Fruit fly (Drosophila melanogaster) whole organism, embryonic: ENCODE results near the gene LSm7.

Experiments
- ATbp ChIP-seq: fragments of 200-800 bp; sonication (Bioruptor generic); optimal IDR thresholded peaks from 2 replicates; lab custom pipeline; 2017; ENCODE audit warnings: missing biosample characterization, mild to moderate bottlenecking, missing genetic modification characterization, missing genetic modification reagents
- Ada2b ChIP-seq: fragments of 200-800 bp; sonication (Bioruptor generic); IDR thresholded peaks from 2 replicates; pipeline ENCODE4 v1.3.6; 2022; ENCODE audit warnings: missing biosample characterization, missing genetic modification characterization
- BEAF-32 ChIP-seq: fragments of 200-800 bp; sonication (Bioruptor generic); optimal IDR thresholded peaks from 3 replicates; lab custom pipeline; 2017; ENCODE audit warnings: missing biosample characterization, missing genetic modification characterization, mild to moderate bottlenecking, moderate library complexity, missing genetic modification reagents
- Bteb2 ChIP-seq: fragments of 200-800 bp; sonication (Bioruptor generic); optimal IDR thresholded peaks from 2 replicates; lab custom pipeline; 2016; ENCODE audit warnings: missing biosample characterization, missing genetic modification characterization
- CG11560 ChIP-seq: fragments of 200-800 bp; sonication (Bioruptor generic); IDR thresholded peaks from 3 replicates; pipeline ENCODE4 v1.3.6; 2022; ENCODE audit warnings: missing biosample characterization, missing genetic modification characterization
- CG12155 ChIP-seq: fragments of 200-800 bp; sonication (Bioruptor generic); optimal IDR thresholded peaks from 3 replicates; lab custom pipeline; 2016; ENCODE audit warnings: missing biosample characterization, missing genetic modification characterization
- CG12236 ChIP-seq: fragments of 200-800 bp; sonication (Bioruptor generic); optimal IDR thresholded peaks from 2 replicates; lab custom pipeline; 2016; ENCODE audit warnings: missing biosample characterization, missing genetic modification characterization
- CG12659 ChIP-seq: fragments of 200-800 bp; sonication (Bioruptor generic); optimal IDR thresholded peaks from 3 replicates; lab custom pipeline; 2017; ENCODE audit warnings: mild to moderate bottlenecking, missing biosample characterization, missing genetic modification reagents, missing genetic modification characterization
- CG13775 ChIP-seq: fragments of 200-800 bp; sonication (Bioruptor generic); optimal IDR thresholded peaks from 3 replicates; lab custom pipeline; 2017; ENCODE audit warnings: missing biosample characterization, mild to moderate bottlenecking, missing genetic modification characterization
- CG14667 ChIP-seq: fragments of 200-800 bp; sonication (Bioruptor generic); IDR thresholded peaks from 2 replicates; pipeline ENCODE4 v1.3.6; 2022; ENCODE audit warnings: missing biosample characterization, missing genetic modification characterization
- CG14710 ChIP-seq: fragments of 200-800 bp; sonication (Bioruptor generic); optimal IDR thresholded peaks from 3 replicates; lab custom pipeline; 2019; ENCODE audit warnings: missing biosample characterization, mild to moderate bottlenecking, missing genetic modification characterization, moderate library complexity
- CG15479 ChIP-seq: fragments of 200-800 bp; sonication (Bioruptor generic); optimal IDR thresholded peaks from 3 replicates; lab custom pipeline; 2019; ENCODE audit warnings: missing biosample characterization, mild to moderate bottlenecking, missing genetic modification characterization, moderate library complexity
- CG18476 ChIP-seq: fragments of 200-800 bp; sonication (Bioruptor generic); optimal IDR thresholded peaks from 2 replicates; lab custom pipeline; 2016; ENCODE audit warnings: missing biosample characterization, mild to moderate bottlenecking, missing genetic modification characterization
- CG18619 ChIP-seq: fragments of 200-800 bp; sonication (Bioruptor generic); optimal IDR thresholded peaks from 3 replicates; lab custom pipeline; 2017; ENCODE audit warnings: missing biosample characterization, mild to moderate bottlenecking, missing genetic modification characterization
- CG2116 ChIP-seq: fragments of 200-800 bp; sonication (Bioruptor generic); optimal IDR thresholded peaks from 3 replicates; lab custom pipeline; 2018; ENCODE audit warnings: missing biosample characterization, mild to moderate bottlenecking, missing genetic modification characterization
- CG3407 ChIP-seq: fragments of 200-800 bp; sonication (Bioruptor generic); optimal IDR thresholded peaks from 2 replicates; lab custom pipeline; 2018; ENCODE audit warnings: missing biosample characterization, mild to moderate bottlenecking, missing genetic modification characterization
- CG43689 ChIP-seq: fragments of 200-800 bp; sonication (Bioruptor generic); IDR thresholded peaks from 2 replicates; pipeline ENCODE4 v1.3.6; 2022; ENCODE audit warnings: missing biosample characterization, missing genetic modification characterization
- CG4707 ChIP-seq: fragments of 200-800 bp; sonication (Bioruptor generic); optimal IDR thresholded peaks from 2 replicates; lab custom pipeline; 2018; ENCODE audit warnings: missing biosample characterization, mild to moderate bottlenecking, missing genetic modification characterization, moderate library complexity
- CG5180 ChIP-seq: fragments of 200-800 bp; sonication (Bioruptor generic); optimal IDR thresholded peaks from 3 replicates; lab custom pipeline; 2017; ENCODE audit warnings: missing biosample characterization, missing genetic modification characterization, mild to moderate bottlenecking, moderate library complexity, missing genetic modification reagents
- CG6272 ChIP-seq: fragments of 200-800 bp; sonication (Bioruptor generic); IDR thresholded peaks from 2 replicates; pipeline ENCODE4 v1.3.6; 2022; ENCODE audit warnings: missing biosample characterization, missing genetic modification characterization
- CG7372 ChIP-seq: fragments of 200-800 bp; sonication (Bioruptor generic); IDR thresholded peaks from 2 replicates; pipeline ENCODE4 v1.3.6; 2022; ENCODE audit warnings: missing biosample characterization, missing genetic modification characterization
- H2.0 ChIP-seq: fragments of 200-800 bp; sonication (Bioruptor generic); IDR thresholded peaks from 2 replicates; pipeline ENCODE4 v1.3.6; 2022; ENCODE audit warnings: missing biosample characterization, missing genetic modification characterization
- Hsf ChIP-seq: fragments of 200-800 bp; sonication (Bioruptor generic); optimal IDR thresholded peaks from 3 replicates; lab custom pipeline; 2016; ENCODE audit warnings: missing biosample characterization, missing genetic modification characterization
- NFAT ChIP-seq: fragments of 200-800 bp; sonication (Bioruptor generic); IDR thresholded peaks from 2 replicates; pipeline ENCODE4 v1.3.6; 2022; ENCODE audit warnings: missing biosample characterization, missing genetic modification characterization
- Oaz ChIP-seq: fragments of 200-800 bp; sonication (Bioruptor generic); IDR thresholded peaks from 2 replicates; pipeline ENCODE4 v1.3.6; 2022; ENCODE audit warnings: missing biosample characterization, missing genetic modification characterization
- Pdp1 ChIP-seq, 2 experiments: fragments of 200-800 bp; sonication (Bioruptor generic); optimal IDR thresholded peaks; 3 replicates each; lab custom pipeline; 2016; ENCODE audit warnings: missing biosample characterization in 2 of 2, missing genetic modification characterization in 2 of 2, mild to moderate bottlenecking in 1 of 2, moderate library complexity in 1 of 2
- Ptx1 ChIP-seq: fragments of 200-800 bp; sonication (Bioruptor generic); IDR thresholded peaks from 2 replicates; pipeline ENCODE4 v1.3.6; 2022; ENCODE audit warnings: missing biosample characterization, missing genetic modification characterization
- Side ChIP-seq: fragments of 200-800 bp; sonication (Bioruptor generic); optimal IDR thresholded peaks from 2 replicates; lab custom pipeline; 2016; ENCODE audit warnings: missing biosample characterization, missing genetic modification characterization
- Sry-β ChIP-seq: fragments of 200-800 bp; sonication (Bioruptor generic); optimal IDR thresholded peaks from 2 replicates; lab custom pipeline; 2018; ENCODE audit warnings: missing biosample characterization, mild to moderate bottlenecking, missing genetic modification characterization, moderate library complexity
- Ssrp ChIP-seq: fragments of 200-800 bp; sonication (Bioruptor generic); optimal IDR thresholded peaks from 2 replicates; lab custom pipeline; 2018; ENCODE audit warnings: missing biosample characterization, mild to moderate bottlenecking, missing genetic modification characterization, moderate library complexity
- Trl ChIP-seq, 3 experiments: fragments of >200 bp in 2 of 3; fragments of 200-800 bp in 1 of 3; sonication (Bioruptor generic) in 1 of 3; optimal IDR thresholded peaks; 2 replicates in 1 of 3; 3 replicates in 2 of 3; lab custom pipeline; 2016 to 2017; ENCODE audit warnings: missing biosample characterization in 1 of 3, missing genetic modification characterization in 1 of 3
- ato ChIP-seq: fragments of 200-800 bp; sonication (Bioruptor generic); IDR thresholded peaks from 2 replicates; pipeline ENCODE4 v1.3.6; 2022; ENCODE audit warnings: missing biosample characterization, missing genetic modification characterization; ENCODE audit not compliant: partially characterized antibody
- az2 ChIP-seq: fragments of 200-800 bp; sonication (Bioruptor generic); optimal IDR thresholded peaks from 3 replicates; lab custom pipeline; 2016; ENCODE audit warnings: missing biosample characterization, missing genetic modification characterization
- cas ChIP-seq: fragments of 200-800 bp; sonication (Bioruptor generic); IDR thresholded peaks from 2 replicates; pipeline ENCODE4 v1.3.6; 2022; ENCODE audit warnings: missing biosample characterization, missing genetic modification characterization
- caup ChIP-seq: fragments of 200-800 bp; sonication (Bioruptor generic); optimal IDR thresholded peaks from 3 replicates; lab custom pipeline; 2017; ENCODE audit warnings: missing biosample characterization, mild to moderate bottlenecking, missing genetic modification characterization, moderate library complexity; ENCODE audit not compliant: severe bottlenecking
- chm ChIP-seq: fragments of 200-800 bp; sonication (Bioruptor generic); IDR thresholded peaks from 2 replicates; pipeline ENCODE4 v1.3.6; 2022; ENCODE audit warnings: missing biosample characterization, missing genetic modification characterization
- dmrt11E ChIP-seq: fragments of 200-800 bp; sonication (Bioruptor generic); optimal IDR thresholded peaks from 3 replicates; lab custom pipeline; 2018; ENCODE audit warnings: missing biosample characterization, mild to moderate bottlenecking, missing genetic modification characterization, moderate library complexity
- jigr1 ChIP-seq: fragments of 200-800 bp; sonication (Bioruptor generic); IDR thresholded peaks from 3 replicates; pipeline ENCODE4 v1.3.6; 2022; ENCODE audit warnings: missing biosample characterization, missing genetic modification characterization
- kni ChIP-seq: fragments of 200-800 bp; sonication (Bioruptor generic); optimal IDR thresholded peaks from 3 replicates; lab custom pipeline; 2017; ENCODE audit warnings: mild to moderate bottlenecking, missing biosample characterization, missing genetic modification reagents, missing genetic modification characterization
- mam ChIP-seq: fragments of 200-800 bp; sonication (Bioruptor generic); optimal IDR thresholded peaks from 3 replicates; lab custom pipeline; 2016; ENCODE audit warnings: missing biosample characterization, missing genetic modification characterization
- nerfin-1 ChIP-seq: fragments of 200-800 bp; sonication (Bioruptor generic); optimal IDR thresholded peaks from 3 replicates; lab custom pipeline; 2019; ENCODE audit warnings: missing biosample characterization, mild to moderate bottlenecking, missing genetic modification characterization, moderate library complexity
- org-1 ChIP-seq: fragments of 200-800 bp; sonication (Bioruptor generic); optimal IDR thresholded peaks from 2 replicates; lab custom pipeline; 2017; ENCODE audit warnings: missing biosample characterization, missing genetic modification characterization
- otp ChIP-seq: fragments of 200-800 bp; sonication (Bioruptor generic); IDR thresholded peaks from 3 replicates; pipeline ENCODE4, ENCODE4 v1.3.6; 2022; ENCODE audit warnings: missing biosample characterization, missing genetic modification characterization
- repo ChIP-seq: fragments of 200-800 bp; sonication (Bioruptor generic); optimal IDR thresholded peaks from 2 replicates; lab custom pipeline; 2016; ENCODE audit warnings: missing biosample characterization, missing genetic modification characterization
- sc ChIP-seq, 3 experiments: fragments of >200 bp in 2 of 3; fragments of 200-800 bp in 1 of 3; sonication (Bioruptor generic) in 1 of 3; optimal IDR thresholded peaks; 2 replicates in 2 of 3; 3 replicates in 1 of 3; lab custom pipeline; 2017; ENCODE audit warnings: mild to moderate bottlenecking in 1 of 3, missing biosample characterization in 1 of 3, missing genetic modification characterization in 1 of 3, missing genetic modification reagents in 1 of 3
- sens-2 ChIP-seq: fragments of 200-800 bp; sonication (Bioruptor generic); IDR thresholded peaks from 2 replicates; pipeline ENCODE4 v1.3.6; 2022; ENCODE audit warnings: missing biosample characterization, missing genetic modification characterization
- sim ChIP-seq: fragments of 200-800 bp; sonication (Bioruptor generic); IDR thresholded peaks from 2 replicates; pipeline ENCODE4 v1.3.6; 2022; ENCODE audit warnings: missing biosample characterization, missing genetic modification characterization
- sima ChIP-seq: fragments of 200-800 bp; sonication (Bioruptor generic); optimal IDR thresholded peaks from 2 replicates; lab custom pipeline; 2016; ENCODE audit warnings: missing biosample characterization, missing genetic modification characterization
- sna ChIP-seq: fragments of 200-800 bp; sonication (Bioruptor generic); IDR thresholded peaks from 2 replicates; pipeline ENCODE4 v1.3.6; 2022; ENCODE audit warnings: missing biosample characterization, missing genetic modification characterization; ENCODE audit not compliant: partially characterized antibody
- so ChIP-seq: fragments of 200-800 bp; sonication (Bioruptor generic); IDR thresholded peaks from 3 replicates; pipeline ENCODE4 v1.3.6; 2022; ENCODE audit warnings: missing biosample characterization, missing genetic modification characterization

LSm7 gene

DNA sequence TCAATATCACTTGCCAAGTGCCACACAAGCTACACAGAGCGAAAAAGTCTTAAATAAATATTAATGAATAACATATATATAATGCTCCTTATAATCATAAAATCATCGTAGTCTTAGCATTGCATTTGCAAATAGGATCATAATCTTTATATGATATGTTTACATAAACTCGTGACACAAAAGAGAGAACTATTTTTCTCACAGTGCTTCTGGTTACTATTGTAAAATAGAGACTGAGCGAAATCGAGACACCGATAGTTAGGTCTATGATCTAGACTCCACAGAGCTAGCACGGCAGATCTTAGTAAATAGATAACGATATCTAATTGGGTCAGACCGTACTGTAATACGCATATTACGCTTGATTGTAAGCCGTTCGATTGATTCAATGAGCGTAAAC is 33.2 kb downstream of the LSm7 start (continued):
- TF ChIP-seq ato (GFP tag; lab: Robert Waterston, UW): no peak
- TF ChIP-seq CG4707 (GFP tag; lab: Kevin White, UChicago): peak; percentile 48
- peak; percentile 69; the same call in 2 of the 3 replicates for TF ChIP-seq otp
- TF ChIP-seq repo (GFP tag; lab: Kevin White, UChicago): no peak
- no peak for TF ChIP-seq NFAT (GFP tag; lab: Robert Waterston, UW)
- TF ChIP-seq CG14710 (tag; lab: Kevin White, UChicago): no peak
- peak; percentile 57 for TF ChIP-seq caup (GFP tag; lab: Kevin White, UChicago)
- TF ChIP-seq Ada2b (GFP tag; lab: Robert Waterston, UW): peak; percentile 86
- TF ChIP-seq CG43689 (GFP tag; lab: Robert Waterston, UW): peak; percentile 67; the same call in 1 of the 2 replicates
- peak; percentile 68 for TF ChIP-seq CG3407 (GFP tag; lab: Kevin White, UChicago)
- TF ChIP-seq dmrt11E (tag; lab: Kevin White, UChicago): peak; percentile 58
- TF ChIP-seq CG18476 (GFP tag; lab: Kevin White, UChicago): peak; percentile 52
- TF ChIP-seq sc (optimal IDR thresholded peaks at IDR 0.05; lab: Kevin White, UChicago): no peak
- peak; percentile 54 for TF ChIP-seq sc (GFP tag; optimal IDR thresholded peaks at IDR 0.05; lab: Kevin White, UChicago)
- peak; percentile 65 for TF ChIP-seq CG12659
- peak; percentile 27 for TF ChIP-seq Bteb2 (GFP tag; lab: Kevin White, UChicago)
- TF ChIP-seq CG5180 (GFP tag; lab: Kevin White, UChicago): no peak
- TF ChIP-seq H2.0 (GFP tag; lab: Robert Waterston, UW): peak; percentile 80
- TF ChIP-seq BEAF-32 (GFP tag; lab: Kevin White, UChicago): no peak
- TF ChIP-seq cas (GFP tag; lab: Robert Waterston, UW): no peak
- no peak for TF ChIP-seq CG6272 (GFP tag; lab: Robert Waterston, UW)
- peak; percentile 66 for TF ChIP-seq az2 (GFP tag; lab: Kevin White, UChicago)
- no peak for TF ChIP-seq CG7372 (GFP tag; lab: Robert Waterston, UW)
- no peak for TF ChIP-seq Side
- peak; percentile 67 for TF ChIP-seq org-1 (GFP tag; lab: Kevin White, UChicago)
- TF ChIP-seq ATbp (GFP tag; lab: Kevin White, UChicago): peak; percentile 60
- peak; percentile 68; the same call in 1 of the 2 replicates for TF ChIP-seq sim (GFP tag; lab: Robert Waterston, UW)
- peak; percentile 5 for TF ChIP-seq mam
- TF ChIP-seq so (GFP tag; lab: Robert Waterston, UW): peak; percentile 90
- TF ChIP-seq Ptx1 (GFP tag; lab: Robert Waterston, UW): peak; percentile 89
- TF ChIP-seq jigr1 (GFP tag; lab: Robert Waterston, UW): no peak
- no peak for TF ChIP-seq sima (GFP tag; lab: Kevin White, UChicago)
- no peak for TF ChIP-seq CG2116 (GFP tag; lab: Kevin White, UChicago)
- TF ChIP-seq CG14667: no peak
- TF ChIP-seq nerfin-1 (tag; lab: Kevin White, UChicago): no peak
- peak; percentile 73 for TF ChIP-seq chm (GFP tag; lab: Robert Waterston, UW)
- no peak for TF ChIP-seq sna (GFP tag; lab: Robert Waterston, UW)
- TF ChIP-seq Pdp1 (GFP tag; optimal IDR thresholded peaks at IDR 0.05; lab: Kevin White, UChicago): peak in 1 of 2 experiments; percentile 7
- TF ChIP-seq Oaz (GFP tag; lab: Robert Waterston, UW): peak; percentile 66
- TF ChIP-seq kni: no peak
- TF ChIP-seq CG13775 (GFP tag; lab: Kevin White, UChicago): peak; percentile 49
- no peak for TF ChIP-seq Sry-β (GFP tag; lab: Kevin White, UChicago)
- no peak for TF ChIP-seq Trl (optimal IDR thresholded peaks at IDR 0.05; lab: Kevin White, UChicago)
- no peak for TF ChIP-seq Trl (GFP tag; optimal IDR thresholded peaks at IDR 0.05; lab: Kevin White, UChicago)
- TF ChIP-seq CG15479: no peak
- peak; percentile 72 for TF ChIP-seq Ssrp (tag; lab: Kevin White, UChicago)
- TF ChIP-seq CG18619 (GFP tag; lab: Kevin White, UChicago): peak; percentile 49
- TF ChIP-seq CG12236: no peak
- peak; percentile 46; the same call in 1 of the 3 replicates for TF ChIP-seq CG11560 (tag; lab: Robert Waterston, UW)
- peak; percentile 31 for TF ChIP-seq CG12155 (GFP tag; lab: Kevin White, UChicago)
- peak; percentile 67 for TF ChIP-seq sens-2 (GFP tag; lab: Robert Waterston, UW)
- peak; percentile 48 for TF ChIP-seq Hsf
